Worm (Caenorhabditis elegans): Measurements from ENCODE around the gene acr-14.

DNA sequence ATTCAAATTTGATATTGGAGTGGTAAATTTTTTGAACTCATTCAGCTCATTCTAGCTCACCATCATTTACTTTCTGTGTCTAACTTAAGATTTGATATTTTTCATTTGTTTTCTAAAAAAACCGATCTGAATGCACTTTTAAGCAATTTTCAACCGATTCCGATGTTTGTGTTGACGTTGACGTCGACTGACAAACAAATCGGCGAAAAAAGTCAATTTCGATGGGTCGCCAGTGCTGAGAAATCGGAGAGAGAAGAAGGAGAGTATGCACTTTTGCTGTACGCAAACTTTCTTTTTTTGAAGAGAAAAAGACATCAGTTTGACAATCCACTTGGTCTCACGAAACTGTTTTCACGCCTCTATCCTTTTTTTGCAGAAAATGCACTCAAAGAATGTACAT is 51.6 kb downstream of the acr-14 start:
- TF ChIP-seq nhr-237 (tag; optimal IDR thresholded peaks at IDR 0.05) = no peak
- TF ChIP-seq fos-1 (tag; optimal IDR thresholded peaks at IDR 0.05) = no peak
- TF ChIP-seq nhr-10 (tag; optimal IDR thresholded peaks at IDR 0.05) = no peak
- no peak for TF ChIP-seq unc-39 (tag; optimal IDR thresholded peaks at IDR 0.05)

Measured in whole organism, L4 larva.